Worm (Caenorhabditis elegans) whole organism, late embryonic: ENCODE measurements around the gene T16H12.3.

Source experiments
- C08G9.2 ChIP-seq: sonication (generic microtip); optimal IDR thresholded peaks from 2 replicates; lab custom pipeline; 2016; ENCODE audit warnings: mild to moderate bottlenecking, missing genetic modification characterization, moderate library complexity, missing compliant biosample characterization
- C38D4.7 ChIP-seq: fragments of 200-800 bp; sonication (Bioruptor generic); optimal IDR thresholded peaks from 2 replicates; lab custom pipeline; 2018; ENCODE audit warnings: mild to moderate bottlenecking, missing genetic modification characterization, moderate library complexity, missing compliant biosample characterization
- K02D7.2 ChIP-seq: sonication (generic microtip); optimal IDR thresholded peaks from 2 replicates; lab custom pipeline; 2017; ENCODE audit warnings: mild to moderate bottlenecking, missing genetic modification characterization, missing compliant biosample characterization
- K09A11.1 ChIP-seq: sonication (generic microtip); optimal IDR thresholded peaks from 2 replicates; lab custom pipeline; 2017; ENCODE audit warnings: antibody characterized with exemption, mild to moderate bottlenecking, missing genetic modification characterization, missing compliant biosample characterization; ENCODE audit not compliant: insufficient read depth
- ama-1 ChIP-seq: fragments of 150-350 bp; optimal IDR thresholded peaks from 2 replicates; lab custom pipeline; 2014
- ceh-14 ChIP-seq: sonication (generic microtip); optimal IDR thresholded peaks from 2 replicates; lab custom pipeline; 2016; ENCODE audit warnings: missing genotype, missing genetic modification characterization, missing compliant biosample characterization
- ceh-18 ChIP-seq: sonication (generic microtip); optimal IDR thresholded peaks from 2 replicates; lab custom pipeline; 2016; ENCODE audit warnings: missing genetic modification characterization, missing compliant biosample characterization
- ceh-22 ChIP-seq: sonication (generic microtip); optimal IDR thresholded peaks from 2 replicates; lab custom pipeline; 2017; ENCODE audit warnings: missing biosample characterization, missing genetic modification characterization
- ceh-24 ChIP-seq: sonication (generic microtip); optimal IDR thresholded peaks from 2 replicates; lab custom pipeline; 2016; ENCODE audit warnings: mild to moderate bottlenecking, missing genetic modification characterization, missing compliant biosample characterization
- ceh-30 ChIP-seq: fragments of 150-350 bp; optimal IDR thresholded peaks from 2 replicates; lab custom pipeline; 2014; ENCODE audit warnings: missing biosample characterization, missing genetic modification characterization
- ceh-31 ChIP-seq: sonication (generic microtip); optimal IDR thresholded peaks from 2 replicates; lab custom pipeline; 2016; ENCODE audit warnings: missing genetic modification characterization, missing compliant biosample characterization
- ceh-34 ChIP-seq: sonication (generic microtip); optimal IDR thresholded peaks from 2 replicates; lab custom pipeline; 2016; ENCODE audit warnings: mild to moderate bottlenecking, missing genetic modification characterization, missing compliant biosample characterization
- ceh-48 ChIP-seq: sonication (generic microtip); optimal IDR thresholded peaks from 2 replicates; lab custom pipeline; 2016; ENCODE audit warnings: missing genetic modification characterization, inconsistent platforms, missing compliant biosample characterization
- che-1 ChIP-seq: sonication (generic microtip); optimal IDR thresholded peaks from 2 replicates; lab custom pipeline; 2016; ENCODE audit warnings: mild to moderate bottlenecking, missing genetic modification characterization, missing compliant biosample characterization
- elt-2 ChIP-seq: sonication (generic microtip); optimal IDR thresholded peaks from 2 replicates; lab custom pipeline; 2016; ENCODE audit warnings: missing genetic modification reagents, missing genetic modification characterization, missing compliant biosample characterization
- elt-4 ChIP-seq: sonication (generic microtip); optimal IDR thresholded peaks from 2 replicates; lab custom pipeline; 2016; ENCODE audit warnings: missing genetic modification characterization, missing compliant biosample characterization
- ets-4 ChIP-seq: sonication (generic microtip); optimal IDR thresholded peaks from 2 replicates; lab custom pipeline; 2016; ENCODE audit warnings: missing genetic modification characterization, missing compliant biosample characterization
- eyg-1 ChIP-seq: sonication (generic microtip); optimal IDR thresholded peaks from 2 replicates; lab custom pipeline; 2016; ENCODE audit warnings: missing genotype, missing genetic modification characterization, missing compliant biosample characterization
- gmeb-2 ChIP-seq: sonication (generic microtip); optimal IDR thresholded peaks from 2 replicates; lab custom pipeline; 2016; ENCODE audit warnings: missing genetic modification characterization, inconsistent platforms, missing compliant biosample characterization
- hlh-13 ChIP-seq: fragments of 200-800 bp; sonication (Bioruptor generic); optimal IDR thresholded peaks from 2 replicates; lab custom pipeline; 2018; ENCODE audit warnings: mild to moderate bottlenecking, missing genetic modification characterization, missing compliant biosample characterization
- hlh-15 ChIP-seq: sonication (generic microtip); optimal IDR thresholded peaks from 2 replicates; lab custom pipeline; 2016; ENCODE audit warnings: missing genetic modification characterization, missing compliant biosample characterization
- hlh-6 ChIP-seq: sonication (generic microtip); optimal IDR thresholded peaks from 2 replicates; lab custom pipeline; 2016; ENCODE audit warnings: missing genotype, missing genetic modification characterization, missing compliant biosample characterization
- nfya-1 ChIP-seq: sonication (generic microtip); optimal IDR thresholded peaks from 2 replicates; lab custom pipeline; 2017; ENCODE audit warnings: missing genetic modification characterization, mild to moderate bottlenecking, missing compliant biosample characterization, antibody characterized with exemption, moderate library complexity
- nhr-11 ChIP-seq: fragments of 150-350 bp; optimal IDR thresholded peaks from 2 replicates; lab custom pipeline; 2014; ENCODE audit warnings: missing biosample characterization, missing genetic modification characterization
- pag-3 ChIP-seq: sonication (generic microtip); optimal IDR thresholded peaks from 2 replicates; lab custom pipeline; 2016; ENCODE audit warnings: missing compliant biosample characterization, missing genetic modification characterization, borderline replicate concordance
- pat-9 ChIP-seq: fragments of 200-800 bp; sonication (Bioruptor generic); optimal IDR thresholded peaks from 2 replicates; lab custom pipeline; 2018; ENCODE audit warnings: mild to moderate bottlenecking, missing genetic modification characterization, moderate library complexity, missing compliant biosample characterization
- pax-1 ChIP-seq: fragments of 150-350 bp; optimal IDR thresholded peaks from 2 replicates; lab custom pipeline; 2014; ENCODE audit warnings: missing biosample characterization, missing genetic modification characterization
- ref-2 ChIP-seq: sonication (generic microtip); optimal IDR thresholded peaks from 2 replicates; lab custom pipeline; 2016; ENCODE audit warnings: missing genetic modification characterization, missing compliant biosample characterization
- sdc-2 ChIP-seq: sonication (generic microtip); optimal IDR thresholded peaks from 2 replicates; lab custom pipeline; 2016; ENCODE audit warnings: missing genotype, missing genetic modification characterization, missing compliant biosample characterization
- sox-2 ChIP-seq: fragments of 200-800 bp; sonication (Bioruptor generic); IDR thresholded peaks from 2 replicates; pipeline ENCODE4 v1.3.6; 2022; ENCODE audit warnings: missing genetic modification reagents, missing genetic modification characterization, missing compliant biosample characterization
- sox-4 ChIP-seq: sonication (generic microtip); optimal IDR thresholded peaks from 2 replicates; lab custom pipeline; 2017; ENCODE audit warnings: mild to moderate bottlenecking, missing genetic modification characterization, inconsistent platforms, missing compliant biosample characterization
- tbx-7 ChIP-seq: sonication (generic microtip); optimal IDR thresholded peaks from 2 replicates; lab custom pipeline; 2016; ENCODE audit warnings: missing genotype, missing genetic modification characterization, missing compliant biosample characterization
- unc-3 ChIP-seq, 2 experiments: fragments of 200-800 bp in 1 of 2; sonication (Bioruptor generic) in 1 of 2; sonication (generic microtip) in 1 of 2; conservative IDR thresholded peaks in 1 of 2; optimal IDR thresholded peaks in 1 of 2; 2 replicates each; pipeline versions ENCODE4 v1.3.6 to Lab custom; 2016 to 2022; ENCODE audit warnings: missing compliant biosample characterization in 2 of 2, missing genetic modification characterization in 2 of 2, missing genetic modification reagents in 1 of 2
- unc-42 ChIP-seq: sonication (generic microtip); optimal IDR thresholded peaks from 2 replicates; lab custom pipeline; 2016; ENCODE audit warnings: missing genotype, missing genetic modification characterization, missing compliant biosample characterization
- unc-55 ChIP-seq: sonication (generic microtip); optimal IDR thresholded peaks from 2 replicates; lab custom pipeline; 2017; ENCODE audit warnings: missing biosample characterization, missing genetic modification reagents, missing genetic modification characterization
- unc-86 ChIP-seq: sonication (generic microtip); optimal IDR thresholded peaks from 2 replicates; lab custom pipeline; 2016; ENCODE audit warnings: missing genetic modification characterization, missing compliant biosample characterization

T16H12.3 gene

DNA sequence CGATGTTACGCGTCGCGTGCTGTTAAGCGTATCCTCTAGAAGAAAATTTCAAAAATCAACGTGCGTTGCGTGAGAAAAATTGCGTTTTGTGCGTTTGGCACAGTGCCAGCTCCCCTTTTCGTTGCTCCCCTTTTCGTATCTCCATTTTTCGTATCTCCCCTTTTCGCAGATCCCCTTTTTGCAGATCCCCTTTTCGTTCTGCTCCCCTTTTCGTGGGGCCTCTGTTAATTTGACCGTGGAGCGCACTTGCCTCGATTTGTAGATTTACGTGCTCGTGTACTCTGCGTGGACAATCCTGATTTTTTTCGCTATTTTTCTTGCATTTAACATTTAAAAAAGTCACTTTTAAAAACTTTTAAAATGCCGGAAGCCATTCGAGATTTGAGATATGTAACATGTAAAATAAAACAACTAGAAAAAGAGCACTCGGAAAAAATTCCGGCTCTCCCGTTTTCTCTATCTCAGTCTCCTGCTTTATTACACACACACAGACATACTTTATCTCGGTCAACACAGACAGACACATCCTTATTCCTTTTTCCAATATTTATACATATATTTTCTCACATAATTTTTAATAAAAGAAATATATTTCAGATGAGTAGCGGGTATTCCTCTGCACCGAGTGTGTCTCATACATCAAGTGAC, 40.6 kb upstream of the T16H12.3 start, which contains the start of gene ttll-4 (continued):
- TF ChIP-seq sdc-2 (tag; lab: Kevin White, UChicago) (peak; percentile 26), sox-2 (GFP tag; lab: Robert Waterston, UW) (no peak), K09A11.1 (tag; lab: Kevin White, UChicago) (no peak), C38D4.7 (GFP tag; lab: Kevin White, UChicago) (no peak), hlh-6 (tag; lab: Kevin White, UChicago) (no peak), unc-86 (tag; lab: Kevin White, UChicago) (peak; percentile 58), nhr-11 (tag; lab: Kevin White, UChicago) (no peak), ceh-24 (tag; lab: Kevin White, UChicago) (no peak), che-1 (tag; lab: Kevin White, UChicago) (no peak), pax-1 (tag; lab: Kevin White, UChicago) (no peak), ceh-18 (peak; percentile 77), ets-4 (tag; lab: Kevin White, UChicago) (peak; percentile 63), ceh-34 (tag; lab: Kevin White, UChicago) (peak; percentile 78), hlh-15 (tag; lab: Kevin White, UChicago) (no peak), ref-2 (tag; lab: Kevin White, UChicago) (peak; percentile 88), C08G9.2 (peak; percentile 86), gmeb-2 (tag; lab: Kevin White, UChicago) (peak; percentile 9), K02D7.2 (no peak), pat-9 (tag; lab: Kevin White, UChicago) (no peak), hlh-13 (no peak), tbx-7 (tag; lab: Kevin White, UChicago) (peak; percentile 76), nfya-1 (tag; lab: Kevin White, UChicago) (peak; percentile 15), unc-3 (GFP tag; conservative IDR thresholded peaks at IDR 0.05; lab: Robert Waterston, UW) (no peak), unc-3 (tag; optimal IDR thresholded peaks at IDR 0.05; lab: Kevin White, UChicago) (peak; percentile 46), eyg-1 (tag; lab: Kevin White, UChicago) (no peak), sox-4 (tag; lab: Kevin White, UChicago) (no peak), ceh-14 (tag; lab: Kevin White, UChicago) (peak; percentile 90), unc-55 (GFP tag; lab: Kevin White, UChicago) (no peak), ceh-30 (tag; lab: Kevin White, UChicago) (no peak), pag-3 (peak; percentile 78), ama-1 (lab: Kevin White, UChicago) (no peak), ceh-22 (tag; lab: Kevin White, UChicago) (no peak), elt-2 (tag; lab: Kevin White, UChicago) (no peak)

DNA sequence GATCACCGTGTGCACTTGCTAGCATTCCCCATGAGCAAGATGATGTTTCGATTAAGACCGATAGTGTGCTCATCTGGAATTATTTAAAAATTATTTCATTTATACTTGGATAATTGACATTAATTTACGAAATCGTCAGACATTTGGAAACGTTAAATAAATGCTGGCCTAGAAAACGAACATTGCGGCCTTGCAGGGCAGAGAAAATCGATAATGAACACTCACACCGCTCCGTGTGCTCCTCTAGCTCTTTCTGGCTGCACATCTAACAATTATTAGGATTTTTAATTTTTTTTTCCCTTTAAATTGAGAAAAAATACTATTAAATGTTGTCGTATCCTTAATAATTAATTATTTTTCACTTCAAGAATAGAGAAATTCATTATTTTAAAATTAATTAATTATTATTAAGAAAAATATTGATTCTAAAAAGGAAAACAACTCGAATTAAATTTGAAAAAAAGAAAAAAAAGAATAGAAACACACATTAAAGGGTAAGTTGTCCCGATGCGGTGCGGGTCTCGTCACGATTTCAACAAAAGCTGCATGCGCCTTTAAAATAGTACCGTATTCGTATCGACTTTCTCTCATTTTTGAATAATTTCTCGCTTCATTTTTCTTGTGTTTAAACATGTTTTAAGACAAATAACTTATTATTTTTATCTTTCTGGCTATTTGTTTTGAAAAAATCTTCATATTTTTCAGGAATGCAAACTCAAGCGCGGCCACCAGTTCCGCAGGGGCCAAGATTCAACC, 37.2 kb upstream of the T16H12.3 start, which contains the start of the genes gtf-2H3 and ham-3:
Gene gtf-2H3, minus strand, starts transcription at position 73 of the 756 bp plus-strand sequence.
Gene ham-3, plus strand, starts transcription at position 706 of the 756 bp plus-strand sequence.
- TF ChIP-seq sox-2 (GFP tag; lab: Robert Waterston, UW) (no peak), ceh-31 (tag; lab: Kevin White, UChicago) (peak; percentile 28), unc-42 (tag; lab: Kevin White, UChicago) (peak; percentile 16), ceh-48 (tag; lab: Kevin White, UChicago) (peak; percentile 90), elt-4 (tag; lab: Kevin White, UChicago) (no peak)

DNA sequence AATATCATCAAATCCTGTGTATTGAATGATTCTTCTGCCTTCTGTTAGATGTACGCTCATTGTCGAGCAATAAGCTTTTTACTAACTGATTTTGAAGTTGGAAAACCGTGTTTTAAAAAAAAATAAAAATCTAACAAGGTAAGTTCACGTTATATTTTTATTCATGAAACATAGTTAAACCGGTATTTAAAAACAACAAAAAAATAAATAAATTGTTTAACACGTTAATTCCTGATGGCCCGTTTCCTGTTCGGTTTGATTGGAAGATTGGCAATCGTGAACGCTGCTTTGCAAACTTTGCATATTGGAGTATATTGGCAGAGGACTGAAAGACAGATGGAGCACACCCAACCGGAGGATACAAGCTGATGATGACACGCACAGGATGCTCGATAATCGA, 35.7 kb upstream of the T16H12.3 start, which contains the start of gene ZK1128.3:
Gene ZK1128.3, minus strand, starts transcription at position 101 of the 400 bp plus-strand sequence.
- no peak for TF ChIP-seq ceh-34 (tag; lab: Kevin White, UChicago)
- TF ChIP-seq, all 69 proteins: peak for 0
